Worm (Caenorhabditis elegans): ENCODE data around the gene F55B11.3.

F55B11.3 gene

DNA sequence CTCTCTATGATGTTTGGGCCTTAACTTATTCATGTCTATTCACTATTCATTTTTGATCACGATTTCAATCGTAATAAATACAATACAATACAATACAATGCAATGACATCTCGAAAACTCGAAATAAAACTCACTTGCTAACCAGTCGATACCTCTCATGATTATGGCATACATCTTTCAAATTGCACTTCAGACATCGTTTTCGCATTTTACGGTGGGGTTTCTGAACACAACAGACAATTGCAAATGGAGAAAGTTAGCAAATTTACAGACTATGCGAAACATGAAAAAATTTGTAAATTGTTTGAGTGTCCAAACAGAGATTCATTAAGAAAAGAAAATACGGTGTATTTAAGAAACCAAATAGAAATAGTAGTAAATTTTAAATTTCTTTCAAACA lies 41.0 kb upstream of the F55B11.3 start, which contains the start of gene paqr-3:
Gene paqr-3, minus strand, starts transcription at position 210 of the 400 bp plus-strand sequence.
- TF ChIP-seq snpc-4 (tag; optimal IDR thresholded peaks at IDR 0.05) (no peak), T26A8.4 (GFP tag; IDR thresholded peaks at IDR 0.05) (no peak), snpc-1.2 (GFP tag; IDR thresholded peaks at IDR 0.05) (peak; percentile 78)

DNA sequence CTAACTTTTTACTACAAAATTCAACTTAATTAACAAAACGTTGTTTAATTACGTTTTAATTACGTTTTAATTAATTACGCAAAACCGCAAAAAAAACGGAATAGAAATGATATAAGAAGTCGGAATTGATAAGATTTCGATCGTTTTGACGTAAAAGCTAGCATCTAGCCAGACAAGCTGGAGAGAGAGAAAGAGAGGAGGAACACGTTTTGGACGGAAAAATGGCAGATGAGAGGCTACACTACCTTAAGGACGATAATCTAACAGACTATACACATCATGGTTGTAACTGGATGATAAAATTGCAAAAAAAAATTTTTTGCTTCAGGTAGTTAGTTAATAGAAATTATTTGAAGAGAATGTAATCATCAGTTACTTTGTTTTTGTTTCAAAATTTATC lies 40.3 kb upstream of the F55B11.3 start:
- TF ChIP-seq unc-62 (GFP tag; optimal IDR thresholded peaks at IDR 0.05 in 1 of 2) (peak in 1 of 2 experiments; percentile 56), unc-62 (tag; optimal IDR thresholded peaks at IDR 0.05) (no peak), daf-19 (GFP tag; conservative IDR thresholded peaks at IDR 0.05) (no peak)

DNA sequence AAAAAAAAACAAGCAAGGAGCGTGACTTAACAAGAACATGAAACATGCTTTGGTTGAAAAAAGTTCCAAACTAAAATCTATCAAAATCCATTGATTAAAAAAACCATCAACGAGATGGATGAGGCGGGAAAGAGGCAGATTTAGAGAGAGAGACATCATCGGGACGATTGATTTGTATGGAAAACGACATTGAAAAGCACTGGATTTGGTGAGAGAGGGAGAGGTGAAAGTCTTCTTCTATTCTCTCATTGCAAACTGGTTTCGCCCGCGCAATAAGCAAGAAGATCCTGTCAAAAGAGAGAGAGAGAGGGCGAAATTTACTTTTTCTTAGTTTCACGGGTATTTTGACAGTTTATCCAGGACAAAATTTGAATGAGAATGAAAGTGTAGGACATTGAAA lies 39.4 kb upstream of the F55B11.3 start:
- TF ChIP-seq aha-1 (tag) (peak; percentile 14), zfp-2 (tag; optimal IDR thresholded peaks at IDR 0.05) (no peak), nhr-28 (tag; optimal IDR thresholded peaks at IDR 0.05) (peak; percentile 1)

DNA sequence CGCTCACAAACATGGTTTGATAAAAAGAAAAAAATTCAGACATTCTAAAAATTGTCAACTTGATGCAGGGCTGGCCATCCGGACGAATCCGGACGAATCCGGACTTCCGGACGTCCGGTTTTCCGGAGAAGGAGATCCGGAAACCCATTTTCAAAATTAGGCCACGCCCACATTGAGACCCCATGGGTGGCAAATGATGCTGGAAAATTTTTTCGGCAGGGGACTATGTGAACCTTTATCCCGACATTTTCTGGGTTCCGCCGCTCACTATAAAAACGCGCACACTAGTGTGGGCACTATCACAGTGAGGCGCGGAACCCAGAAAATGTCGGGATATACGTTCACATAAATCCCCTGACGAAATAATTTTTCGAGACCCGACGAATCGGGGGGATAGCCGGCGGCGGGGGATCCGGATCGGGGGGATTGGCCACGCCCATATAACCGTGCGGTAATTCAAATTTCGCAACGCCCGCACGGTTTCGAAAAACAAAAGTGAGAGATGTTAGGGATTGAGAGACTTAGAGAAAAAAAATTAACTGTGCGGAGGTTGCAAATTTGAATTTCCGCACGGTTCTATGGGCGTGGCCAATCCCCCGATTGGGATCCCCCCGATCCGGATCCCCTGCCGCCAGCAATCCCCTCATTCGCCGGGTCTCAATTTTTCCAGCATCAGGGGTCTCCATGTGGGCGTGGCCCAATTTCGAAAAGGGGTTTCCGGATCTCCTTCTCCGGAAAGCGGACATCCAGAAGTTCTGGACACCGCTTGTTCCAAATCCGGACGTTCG lies 36.5 kb upstream of the F55B11.3 start:
- no peak for TF ChIP-seq tra-1 (GFP tag; IDR thresholded peaks at IDR 0.05)
- TF ChIP-seq lin-38 (GFP tag; IDR thresholded peaks at IDR 0.05), result peak; percentile 48; the same call in 1 of the 2 replicates
- 0 out of 2 replicates have a peak, but pooled peaks have one; percentile 26 for TF ChIP-seq pha-4 (GFP tag; IDR thresholded peaks at IDR 0.05)
- no peak for TF ChIP-seq pha-4 (tag; optimal IDR thresholded peaks at IDR 0.05)
- peak; percentile 96 for TF ChIP-seq snpc-1.2 (GFP tag; IDR thresholded peaks at IDR 0.05)
- TF ChIP-seq set-16 (GFP tag; IDR thresholded peaks at IDR 0.05), result peak; percentile 80
- TF ChIP-seq unc-130 (GFP tag; optimal IDR thresholded peaks at IDR 0.05), result no peak
- no peak for TF ChIP-seq lin-39 (tag; optimal IDR thresholded peaks at IDR 0.05)
- no peak for TF ChIP-seq zag-1 (tag; optimal IDR thresholded peaks at IDR 0.05)
- no peak for TF ChIP-seq egl-43 (GFP tag; IDR thresholded peaks at IDR 0.05)
- no peak for TF ChIP-seq nhr-77 (tag; optimal IDR thresholded peaks at IDR 0.05)
- TF ChIP-seq nhr-10 (tag; optimal IDR thresholded peaks at IDR 0.05), result no peak
- no peak for TF ChIP-seq nhr-42 (GFP tag; IDR thresholded peaks at IDR 0.05)
- 0 out of 2 replicates have a peak, but pooled peaks have one; percentile 18 for TF ChIP-seq mdt-29 (GFP tag; IDR thresholded peaks at IDR 0.05)

DNA sequence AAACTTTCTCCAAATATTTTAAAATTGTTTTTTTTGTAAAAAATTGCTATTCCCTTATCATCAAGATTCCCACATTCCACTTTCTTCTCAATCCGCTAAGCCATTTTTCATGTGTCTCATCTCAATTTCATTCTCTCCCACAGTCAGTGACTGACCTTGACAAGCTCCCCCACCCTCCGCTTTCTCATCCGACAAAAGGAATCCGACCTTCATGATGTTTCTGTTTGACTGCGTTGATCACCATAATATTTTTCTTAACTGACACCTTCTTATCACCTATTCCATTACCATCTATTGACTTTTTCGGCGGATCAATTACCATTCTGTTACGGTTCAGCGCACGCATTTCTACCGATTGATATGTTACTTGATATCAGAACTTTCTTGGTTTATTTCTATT lies 35.4 kb upstream of the F55B11.3 start:
- no peak for TF ChIP-seq nhr-11 (tag; optimal IDR thresholded peaks at IDR 0.05)
- TF ChIP-seq fos-1 (tag; optimal IDR thresholded peaks at IDR 0.05), result no peak
- no peak for TF ChIP-seq ceh-62 (tag; optimal IDR thresholded peaks at IDR 0.05)
- TF ChIP-seq nhr-237 (tag; optimal IDR thresholded peaks at IDR 0.05), result no peak
- no peak for TF ChIP-seq tra-1 (GFP tag; IDR thresholded peaks at IDR 0.05)
- TF ChIP-seq sdz-12 (GFP tag; optimal IDR thresholded peaks at IDR 0.05), result no peak
- TF ChIP-seq hlh-11 (tag; optimal IDR thresholded peaks at IDR 0.05), result no peak
- no peak for TF ChIP-seq unc-130 (GFP tag; optimal IDR thresholded peaks at IDR 0.05)
- TF ChIP-seq nhr-28 (tag; optimal IDR thresholded peaks at IDR 0.05), result peak; percentile 49
- no peak for TF ChIP-seq nhr-41 (GFP tag; IDR thresholded peaks at IDR 0.05)
- no peak for TF ChIP-seq hmg-1.1 (GFP tag; IDR thresholded peaks at IDR 0.05)
- no peak for TF ChIP-seq dmd-6 (GFP tag; IDR thresholded peaks at IDR 0.05)
- no peak for TF ChIP-seq Y5F2A.4 (GFP tag; optimal IDR thresholded peaks at IDR 0.05)
- TF ChIP-seq Y75B8A.6 (GFP tag; IDR thresholded peaks at IDR 0.05), result no peak
- no peak for TF ChIP-seq hlh-30 (tag; optimal IDR thresholded peaks at IDR 0.05; ENCODE audit: insufficient read depth)
- TF ChIP-seq fkh-10 (GFP tag; optimal IDR thresholded peaks at IDR 0.05), result no peak
- no peak for TF ChIP-seq lin-13 (GFP tag; optimal IDR thresholded peaks at IDR 0.05)
- TF ChIP-seq skn-1 (tag; optimal IDR thresholded peaks at IDR 0.05), result no peak
- TF ChIP-seq F26F4.8 (GFP tag; conservative IDR thresholded peaks at IDR 0.05), result no peak
- TF ChIP-seq tag-97 (GFP tag; IDR thresholded peaks at IDR 0.05), result no peak
- peak in 1 of 2 experiments; percentile 62 for TF ChIP-seq unc-62 (GFP tag; optimal IDR thresholded peaks at IDR 0.05 in 1 of 2)
- no peak for TF ChIP-seq unc-62 (tag; optimal IDR thresholded peaks at IDR 0.05)
- TF ChIP-seq daf-8 (GFP tag; IDR thresholded peaks at IDR 0.05), result no peak
- no peak for TF ChIP-seq ZK337.2 (GFP tag; IDR thresholded peaks at IDR 0.05)
- no peak for TF ChIP-seq snpc-4 (tag; optimal IDR thresholded peaks at IDR 0.05)
- no peak for TF ChIP-seq ceh-20 (GFP tag; IDR thresholded peaks at IDR 0.05)
- TF ChIP-seq nhr-25 (tag; optimal IDR thresholded peaks at IDR 0.05; ENCODE audit: borderline replicate concordance, insufficient read depth), result peak; percentile 11

Measured in whole organism, L4 larva.